Worm (Caenorhabditis elegans) whole organism, late embryonic: Measurements from ENCODE around the gene nhr-71.

Source experiments
- hlh-15 ChIP-seq: sonication (generic microtip); optimal IDR thresholded peaks from 2 replicates; lab custom pipeline; 2016; ENCODE audit warnings: missing genetic modification characterization, missing compliant biosample characterization
- pqm-1 ChIP-seq: sonication (generic microtip); optimal IDR thresholded peaks from 2 replicates; lab custom pipeline; 2016; ENCODE audit warnings: missing genetic modification characterization, missing compliant biosample characterization

ce11 chrX:13700642-13701233, 46.4 kb upstream of the nhr-71 start:
- TF ChIP-seq pqm-1 (tag; lab: Kevin White, UChicago) (peak; percentile 90), hlh-15 (tag; lab: Kevin White, UChicago) (no peak)
